Fruit fly (Drosophila melanogaster): Measurements from ENCODE around the gene kek5.

The kek5 gene

DNA sequence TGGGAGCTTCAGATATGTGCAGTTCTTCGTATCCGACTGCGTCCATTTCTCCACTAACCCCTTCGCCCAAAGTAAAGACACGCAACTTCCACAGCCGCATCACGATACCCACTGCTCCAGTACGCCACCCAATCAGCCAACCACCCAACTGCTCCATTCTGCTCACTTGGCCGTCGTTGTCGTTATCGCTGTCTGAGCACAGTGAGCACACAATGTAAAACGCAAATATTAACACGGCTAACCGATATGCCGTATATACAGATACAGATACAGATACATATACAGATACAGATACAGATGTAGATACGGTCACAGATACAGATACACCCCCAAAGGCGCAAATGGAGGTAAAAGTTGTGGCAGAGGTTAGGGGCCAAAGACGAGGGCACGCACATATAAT lies 22.5 kb downstream of the kek5 start (continued):
- TF ChIP-seq fd3F (GFP tag; optimal IDR thresholded peaks at IDR 0.05) (no peak), CG14710 (tag; optimal IDR thresholded peaks at IDR 0.05) (no peak), CG2199 (GFP tag; IDR thresholded peaks at IDR 0.05) (no peak), Hr51 (GFP tag; optimal IDR thresholded peaks at IDR 0.05) (no peak), sens-2 (GFP tag; IDR thresholded peaks at IDR 0.05) (0 out of 2 replicates have a peak, but pooled peaks have one; percentile 9), eyg (GFP tag; optimal IDR thresholded peaks at IDR 0.05) (no peak), CG3838 (GFP tag; optimal IDR thresholded peaks at IDR 0.05) (no peak), CrebB (tag; optimal IDR thresholded peaks at IDR 0.05) (no peak), E2f1 (GFP tag; IDR thresholded peaks at IDR 0.05) (no peak), ranshi (GFP tag; IDR thresholded peaks at IDR 0.05) (no peak), CG9797 (GFP tag; optimal IDR thresholded peaks at IDR 0.05) (no peak), Adf1 (GFP tag; IDR thresholded peaks at IDR 0.05) (no peak), Bgb (GFP tag; IDR thresholded peaks at IDR 0.05; ENCODE audit: partially characterized antibody) (no peak), Antp (GFP tag; optimal IDR thresholded peaks at IDR 0.05) (no peak), grau (tag; optimal IDR thresholded peaks at IDR 0.05) (no peak), CG1233 (GFP tag; optimal IDR thresholded peaks at IDR 0.05) (no peak), CG1792 (GFP tag; optimal IDR thresholded peaks at IDR 0.05) (no peak), CG9437 (GFP tag; optimal IDR thresholded peaks at IDR 0.05) (no peak), da (GFP tag; optimal IDR thresholded peaks at IDR 0.05) (no peak), hth (optimal IDR thresholded peaks at IDR 0.05) (no peak), CG8765 (GFP tag; IDR thresholded peaks at IDR 0.05) (no peak), Fer1 (GFP tag; optimal IDR thresholded peaks at IDR 0.05) (no peak), tap (tag; optimal IDR thresholded peaks at IDR 0.05) (no peak), CG14667 (GFP tag; IDR thresholded peaks at IDR 0.05) (no peak), Xbp1 (GFP tag; optimal IDR thresholded peaks at IDR 0.05) (no peak), mirr (GFP tag; optimal IDR thresholded peaks at IDR 0.05) (peak; percentile 41), wdn (GFP tag; IDR thresholded peaks at IDR 0.05) (no peak), CG2889 (GFP tag; IDR thresholded peaks at IDR 0.05) (no peak), CG34376 (GFP tag; optimal IDR thresholded peaks at IDR 0.05) (no peak), sug (tag; optimal IDR thresholded peaks at IDR 0.05) (peak; percentile 52), psq (GFP tag; optimal IDR thresholded peaks at IDR 0.05) (no peak), stc (GFP tag; IDR thresholded peaks at IDR 0.05) (no peak), ap (GFP tag; IDR thresholded peaks at IDR 0.05) (no peak), lov (optimal IDR thresholded peaks at IDR 0.05) (no peak), lov (GFP tag; IDR thresholded peaks at IDR 0.05) (no peak), CG15269 (tag; optimal IDR thresholded peaks at IDR 0.05) (no peak), twi (tag; optimal IDR thresholded peaks at IDR 0.05) (no peak), ttk (GFP tag; IDR thresholded peaks at IDR 0.05) (no peak), dmrt11E (tag; optimal IDR thresholded peaks at IDR 0.05) (no peak), sna (GFP tag; IDR thresholded peaks at IDR 0.05; ENCODE audit: partially characterized antibody) (no peak), emc (GFP tag; optimal IDR thresholded peaks at IDR 0.05) (no peak), ems (GFP tag; optimal IDR thresholded peaks at IDR 0.05) (no peak), CG3726 (GFP tag; IDR thresholded peaks at IDR 0.05) (no peak), abd-A (tag; optimal IDR thresholded peaks at IDR 0.05) (no peak), Ets65A (GFP tag) (no peak), zfh2 (GFP tag; optimal IDR thresholded peaks at IDR 0.05) (no peak), CG11247 (GFP tag; IDR thresholded peaks at IDR 0.05) (no peak), unc-4 (GFP tag; IDR thresholded peaks at IDR 0.05; ENCODE audit: partially characterized antibody) (no peak), cwo (GFP tag; optimal IDR thresholded peaks at IDR 0.05) (no peak), CG4404 (GFP tag; IDR thresholded peaks at IDR 0.05) (no peak), cg (GFP tag; optimal IDR thresholded peaks at IDR 0.05) (peak; percentile 65), Atf3 (GFP tag; optimal IDR thresholded peaks at IDR 0.05) (no peak), CG10321 (GFP tag; IDR thresholded peaks at IDR 0.05) (no peak), Tbp (GFP tag; optimal IDR thresholded peaks at IDR 0.05) (no peak)

Measured in whole organism, embryonic.